Worm (Caenorhabditis elegans): ENCODE results near the gene tyr-2.

Gene tyr-2

DNA sequence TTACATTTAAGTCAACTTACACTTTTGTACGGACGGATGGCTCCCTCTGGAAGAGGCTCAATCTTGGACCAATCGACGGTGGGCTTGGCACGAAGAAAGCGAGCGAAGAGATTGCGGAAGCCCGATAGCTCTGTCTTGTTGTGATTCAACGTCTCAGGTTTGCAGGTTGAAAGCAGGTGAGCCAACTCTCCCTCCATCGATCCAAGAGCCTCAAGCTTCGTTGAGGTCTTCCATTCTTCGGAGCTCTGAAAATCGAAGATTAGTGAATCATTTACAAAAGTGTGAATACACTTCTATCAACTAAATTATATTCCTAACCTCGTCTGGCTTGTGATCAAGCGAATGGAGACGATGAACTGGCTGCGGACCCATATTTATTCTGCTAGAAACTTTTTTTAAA, 21.8 kb downstream of the tyr-2 start:
- TF ChIP-seq lim-7 (GFP tag; IDR thresholded peaks at IDR 0.05), result no peak
- peak; percentile 30 for TF ChIP-seq nhr-111 (GFP tag; optimal IDR thresholded peaks at IDR 0.05)
- TF ChIP-seq unc-62 (GFP tag; optimal IDR thresholded peaks at IDR 0.05 in 1 of 2), result peak in 1 of 2 experiments; percentile 94
- TF ChIP-seq unc-62 (tag; optimal IDR thresholded peaks at IDR 0.05), result no peak
- TF ChIP-seq daf-16 (GFP tag; optimal IDR thresholded peaks at IDR 0.05), result no peak
- peak; percentile 14 for TF ChIP-seq daf-16 (tag; optimal IDR thresholded peaks at IDR 0.05)
- TF ChIP-seq sdz-12 (GFP tag; optimal IDR thresholded peaks at IDR 0.05), result peak; percentile 6
- TF ChIP-seq ceh-44 (GFP tag; IDR thresholded peaks at IDR 0.05), result no peak
- 0 out of 2 replicates have a peak, but pooled peaks have one; percentile 20 for TF ChIP-seq arid-1 (GFP tag; conservative IDR thresholded peaks at IDR 0.05)

DNA sequence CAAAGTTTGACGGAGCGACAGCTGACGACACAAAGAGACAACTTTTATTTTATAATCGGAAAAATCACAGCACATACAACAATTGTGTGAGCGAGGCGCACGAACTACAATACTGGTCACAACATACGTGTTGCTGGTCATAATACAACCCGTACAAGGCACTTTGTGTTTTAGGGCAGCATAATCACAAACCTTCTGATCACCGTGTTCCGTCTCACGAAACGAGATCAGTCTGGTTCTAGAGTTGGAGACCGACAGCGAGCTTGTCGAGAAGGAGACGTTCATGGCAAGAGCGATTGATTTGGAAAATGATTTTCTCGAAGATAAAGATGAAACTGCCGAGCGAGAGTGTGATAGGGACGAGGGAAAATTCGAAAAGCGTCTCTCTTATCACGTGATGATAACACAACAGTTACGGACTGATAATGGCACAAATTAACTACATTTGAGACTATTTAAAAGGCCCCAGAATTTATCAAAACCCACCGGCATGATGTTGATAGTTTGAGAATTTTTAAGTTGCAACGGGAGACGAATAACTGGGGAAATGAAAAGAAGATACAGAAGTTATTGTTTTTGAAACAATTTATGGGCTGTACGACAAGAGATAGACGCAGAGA, 22.8 kb downstream of the tyr-2 start:
- TF ChIP-seq daf-16 (GFP tag; optimal IDR thresholded peaks at IDR 0.05) (peak in 1 of 2 experiments; percentile 11), daf-16 (tag; optimal IDR thresholded peaks at IDR 0.05) (peak; percentile 79), dmd-6 (GFP tag; IDR thresholded peaks at IDR 0.05) (peak; percentile 59), gei-8 (GFP tag; optimal IDR thresholded peaks at IDR 0.05) (no peak), ztf-11 (tag; optimal IDR thresholded peaks at IDR 0.05) (no peak), madf-5 (GFP tag; IDR thresholded peaks at IDR 0.05) (no peak), nhr-10 (tag; optimal IDR thresholded peaks at IDR 0.05) (no peak), spr-1 (tag; optimal IDR thresholded peaks at IDR 0.05) (peak; percentile 5), hlh-11 (tag; optimal IDR thresholded peaks at IDR 0.05) (peak; percentile 76), mes-2 (tag; optimal IDR thresholded peaks at IDR 0.05; ENCODE audit: poor library complexity, severe bottlenecking) (peak; percentile 41), lin-13 (GFP tag; optimal IDR thresholded peaks at IDR 0.05) (peak; percentile 47), daf-12 (tag; optimal IDR thresholded peaks at IDR 0.05) (no peak), mep-1 (tag; optimal IDR thresholded peaks at IDR 0.05) (peak; percentile 37), nhr-237 (tag; optimal IDR thresholded peaks at IDR 0.05) (no peak), pqm-1 (tag; optimal IDR thresholded peaks at IDR 0.05) (peak; percentile 8), ama-1 (optimal IDR thresholded peaks at IDR 0.05) (peak; percentile 67), pha-4 (GFP tag; IDR thresholded peaks at IDR 0.05) (peak; percentile 51; the same call in 1 of the 2 replicates), pha-4 (tag; optimal IDR thresholded peaks at IDR 0.05) (no peak), dve-1 (tag; optimal IDR thresholded peaks at IDR 0.05; ENCODE audit: insufficient read depth) (peak; percentile 77), php-3 (GFP tag; IDR thresholded peaks at IDR 0.05) (peak; percentile 65; the same call in 1 of the 2 replicates), nhr-102 (tag; optimal IDR thresholded peaks at IDR 0.05) (peak; percentile 48), nhr-41 (GFP tag; IDR thresholded peaks at IDR 0.05) (no peak), lin-1 (GFP tag; IDR thresholded peaks at IDR 0.05) (0 out of 2 replicates have a peak, but pooled peaks have one; percentile 9), lin-38 (GFP tag; IDR thresholded peaks at IDR 0.05) (no peak), aha-1 (tag) (peak; percentile 94), hlh-30 (tag; optimal IDR thresholded peaks at IDR 0.05; ENCODE audit: insufficient read depth) (peak; percentile 61), unc-62 (GFP tag; optimal IDR thresholded peaks at IDR 0.05 in 1 of 2) (no peak), unc-62 (tag; optimal IDR thresholded peaks at IDR 0.05) (no peak), nhr-77 (tag; optimal IDR thresholded peaks at IDR 0.05) (peak; percentile 15), dpl-1 (GFP tag; optimal IDR thresholded peaks at IDR 0.05) (no peak), nhr-48 (tag; optimal IDR thresholded peaks at IDR 0.05) (peak; percentile 31), nhr-28 (tag; optimal IDR thresholded peaks at IDR 0.05) (peak; percentile 98), nhr-76 (tag; optimal IDR thresholded peaks at IDR 0.05) (no peak), cey-2 (tag; optimal IDR thresholded peaks at IDR 0.05; ENCODE audit: borderline replicate concordance, insufficient read depth) (peak; percentile 29), ZK546.5 (tag; optimal IDR thresholded peaks at IDR 0.05) (no peak), T26A8.4 (GFP tag; IDR thresholded peaks at IDR 0.05) (peak; percentile 32; the same call in 1 of the 2 replicates)

Data from whole organism, L4 larva.